Worm (Caenorhabditis elegans) whole organism, young adult: ENCODE data around the gene acp-1.

Source experiments
- B0035.1 ChIP-seq: sonication (generic microtip); optimal IDR thresholded peaks from 2 replicates; lab custom pipeline; 2016; ENCODE audit warnings: missing genetic modification characterization, mild to moderate bottlenecking, missing compliant biosample characterization, missing genotype, missing genetic modification reagents
- B0336.3 ChIP-seq: fragments of 200-800 bp; sonication (Bioruptor generic); IDR thresholded peaks from 2 replicates; pipeline ENCODE4 v1.3.6; 2022; ENCODE audit warnings: missing genetic modification characterization, missing compliant biosample characterization
- F22D6.2 ChIP-seq: sonication (generic microtip); optimal IDR thresholded peaks from 2 replicates; lab custom pipeline; 2016; ENCODE audit warnings: mild to moderate bottlenecking, missing genetic modification characterization, missing compliant biosample characterization
- F37B4.10 ChIP-seq: fragments of 200-800 bp; sonication (Bioruptor generic); IDR thresholded peaks from 2 replicates; pipeline ENCODE4 v1.3.6; 2022; ENCODE audit warnings: missing genetic modification characterization, missing compliant biosample characterization
- F52B5.7 ChIP-seq: sonication (generic microtip); optimal IDR thresholded peaks from 2 replicates; lab custom pipeline; 2016; ENCODE audit warnings: mild to moderate bottlenecking, missing genetic modification characterization, missing compliant biosample characterization
- F55B11.4 ChIP-seq: sonication (generic microtip); optimal IDR thresholded peaks from 2 replicates; lab custom pipeline; 2016; ENCODE audit warnings: missing compliant biosample characterization, missing genetic modification characterization, borderline replicate concordance; ENCODE audit not compliant: insufficient read depth
- T07F8.4 ChIP-seq: sonication (generic microtip); optimal IDR thresholded peaks from 2 replicates; lab custom pipeline; 2016; ENCODE audit warnings: mild to moderate bottlenecking, missing genetic modification characterization, moderate library complexity, missing compliant biosample characterization
- Y67H2A.10 ChIP-seq: fragments of 200-800 bp; sonication (Bioruptor generic); conservative IDR thresholded peaks from 2 replicates; pipeline ENCODE4 v1.3.6; 2022; ENCODE audit warnings: missing genetic modification reagents, missing genetic modification characterization, missing compliant biosample characterization
- aptf-3 ChIP-seq: fragments of 200-800 bp; sonication (Bioruptor generic); IDR thresholded peaks from 2 replicates; pipeline ENCODE4 v1.3.6; 2022; ENCODE audit warnings: missing genetic modification characterization, missing compliant biosample characterization
- attf-3 ChIP-seq: fragments of 200-800 bp; sonication (Bioruptor generic); conservative IDR thresholded peaks from 2 replicates; pipeline ENCODE4 v1.3.6; 2022; ENCODE audit warnings: missing genetic modification reagents, missing genetic modification characterization, missing compliant biosample characterization
- bed-1 ChIP-seq: fragments of 200-800 bp; sonication (Bioruptor generic); IDR thresholded peaks from 2 replicates; pipeline ENCODE4 v1.3.6; 2022; ENCODE audit warnings: missing genetic modification reagents, missing genetic modification characterization, missing compliant biosample characterization
- cebp-1 ChIP-seq, 2 experiments: fragments of 200-800 bp in 1 of 2; sonication (Bioruptor generic) in 1 of 2; sonication (generic microtip) in 1 of 2; IDR thresholded peaks in 1 of 2; optimal IDR thresholded peaks in 1 of 2; 2 replicates each; pipeline versions ENCODE4 v1.3.6 to Lab custom; 2017 to 2022; ENCODE audit warnings: missing compliant biosample characterization in 2 of 2, missing genetic modification characterization in 2 of 2, mild to moderate bottlenecking in 1 of 2, missing genetic modification reagents in 1 of 2, moderate library complexity in 1 of 2
- ceh-91 ChIP-seq: fragments of 200-800 bp; sonication (Bioruptor generic); IDR thresholded peaks from 2 replicates; pipeline ENCODE4 v1.3.6; 2022; ENCODE audit warnings: missing genetic modification reagents, missing genetic modification characterization, missing compliant biosample characterization
- egl-44 ChIP-seq: fragments of 200-800 bp; sonication (Bioruptor generic); IDR thresholded peaks from 2 replicates; pipeline ENCODE4 v1.3.6; 2022; ENCODE audit warnings: missing genetic modification reagents, missing genetic modification characterization, missing compliant biosample characterization
- gei-17 ChIP-seq: fragments of 200-800 bp; sonication (Bioruptor generic); optimal IDR thresholded peaks from 2 replicates; lab custom pipeline; 2018; ENCODE audit warnings: mild to moderate bottlenecking, missing genetic modification characterization, missing compliant biosample characterization
- lin-35 ChIP-seq, 3 experiments: fragments of 150-350 bp in 2 of 3; sonication (generic microtip) in 1 of 3; optimal IDR thresholded peaks; 2 replicates each; lab custom pipeline; 2014 to 2018; ENCODE audit warnings: missing biosample characterization in 3 of 3, missing genetic modification characterization in 3 of 3, missing genetic modification reagents in 3 of 3
- lir-1 ChIP-seq: fragments of 200-800 bp; sonication (Bioruptor generic); conservative IDR thresholded peaks from 2 replicates; pipeline ENCODE4 v1.3.6; 2022; ENCODE audit warnings: missing genetic modification reagents, missing genetic modification characterization, missing compliant biosample characterization
- lsl-1 ChIP-seq: fragments of 200-800 bp; sonication (Bioruptor generic); optimal IDR thresholded peaks from 2 replicates; lab custom pipeline; 2018; ENCODE audit warnings: mild to moderate bottlenecking, missing genetic modification characterization, moderate library complexity, missing compliant biosample characterization
- madf-10 ChIP-seq: sonication (generic microtip); optimal IDR thresholded peaks from 2 replicates; lab custom pipeline; 2016; ENCODE audit warnings: mild to moderate bottlenecking, missing genetic modification characterization, missing compliant biosample characterization
- madf-6 ChIP-seq: fragments of 200-800 bp; sonication (Bioruptor generic); IDR thresholded peaks from 2 replicates; pipeline ENCODE4 v1.3.6; 2022; ENCODE audit warnings: missing genetic modification reagents, missing genetic modification characterization, missing compliant biosample characterization
- madf-8 ChIP-seq: fragments of 200-800 bp; sonication (Bioruptor generic); conservative IDR thresholded peaks from 2 replicates; pipeline ENCODE4 v1.3.6; 2022; ENCODE audit warnings: missing genetic modification reagents, missing genetic modification characterization, missing compliant biosample characterization
- nhr-80 ChIP-seq: sonication (generic microtip); optimal IDR thresholded peaks from 2 replicates; lab custom pipeline; 2016; ENCODE audit warnings: missing genetic modification characterization, missing compliant biosample characterization
- nhr-90 ChIP-seq: sonication (generic microtip); optimal IDR thresholded peaks from 2 replicates; lab custom pipeline; 2016; ENCODE audit warnings: missing genotype, mild to moderate bottlenecking, missing genetic modification characterization, missing compliant biosample characterization
- pha-4 ChIP-seq: fragments of 150-350 bp; sonication (generic microtip); optimal IDR thresholded peaks from 2 replicates; lab custom pipeline; 2014; ENCODE audit warnings: missing biosample characterization, missing genetic modification reagents, missing genetic modification characterization
- repo-1 ChIP-seq: sonication (generic microtip); optimal IDR thresholded peaks from 2 replicates; lab custom pipeline; 2017; ENCODE audit warnings: mild to moderate bottlenecking, missing genetic modification characterization, missing compliant biosample characterization
- sdz-38 ChIP-seq: sonication (generic microtip); optimal IDR thresholded peaks from 2 replicates; lab custom pipeline; 2016; ENCODE audit warnings: missing genotype, missing genetic modification characterization, missing compliant biosample characterization
- tbp1 ChIP-seq: fragments of 200-800 bp; sonication (Bioruptor generic); optimal IDR thresholded peaks from 2 replicates; lab custom pipeline; 2018; ENCODE audit warnings: mild to moderate bottlenecking, missing genetic modification characterization, missing compliant biosample characterization
- unc-62 ChIP-seq: fragments of 150-350 bp; optimal IDR thresholded peaks from 2 replicates; lab custom pipeline; 2014; ENCODE audit warnings: missing biosample characterization, missing genetic modification reagents, missing genetic modification characterization
- xnd-1 ChIP-seq: sonication (generic microtip); optimal IDR thresholded peaks from 2 replicates; lab custom pipeline; 2016; ENCODE audit warnings: missing genotype, missing genetic modification reagents, missing genetic modification characterization, missing compliant biosample characterization
- zim-3 ChIP-seq: sonication (generic microtip); optimal IDR thresholded peaks from 2 replicates; lab custom pipeline; 2017; ENCODE audit warnings: mild to moderate bottlenecking, missing genetic modification characterization, moderate library complexity, missing compliant biosample characterization
- ztf-22 ChIP-seq: fragments of 200-800 bp; sonication (Bioruptor generic); optimal IDR thresholded peaks from 2 replicates; lab custom pipeline; 2018; ENCODE audit warnings: mild to moderate bottlenecking, missing genetic modification characterization, moderate library complexity, missing compliant biosample characterization
- ztf-28 ChIP-seq: fragments of 200-800 bp; sonication (Bioruptor generic); IDR thresholded peaks from 2 replicates; pipeline ENCODE4 v1.3.6; 2022; ENCODE audit warnings: missing genetic modification reagents, missing genetic modification characterization, missing compliant biosample characterization
- ztf-6 ChIP-seq: fragments of 200-800 bp; sonication (Bioruptor generic); IDR thresholded peaks from 2 replicates; pipeline ENCODE4 v1.3.6; 2022; ENCODE audit warnings: missing genetic modification reagents, missing genetic modification characterization, missing compliant biosample characterization

acp-1 gene

DNA sequence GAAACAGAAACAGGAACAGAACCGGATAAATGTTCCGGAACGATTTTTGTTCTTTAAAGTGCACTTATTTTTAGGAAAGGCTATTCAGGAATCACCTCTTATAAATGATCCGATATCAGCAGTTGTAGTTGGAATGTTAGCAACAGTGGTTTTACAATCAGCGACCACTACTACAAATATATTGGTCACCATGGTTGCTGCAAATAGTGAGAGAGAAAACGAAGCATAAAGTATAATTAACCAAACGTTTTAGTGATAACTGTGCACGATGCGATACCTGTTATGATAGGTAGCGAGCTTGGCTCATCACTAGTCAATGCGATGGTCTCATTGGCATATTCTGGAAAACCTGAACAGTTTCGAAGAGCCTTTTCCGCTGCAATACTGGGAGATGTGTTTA is 15.8 kb downstream of the acp-1 start:
- TF ChIP-seq aptf-3 (GFP tag; lab: Robert Waterston, UW) (no peak), repo-1 (tag; lab: Kevin White, UChicago) (no peak), lin-35 (GFP tag; optimal IDR thresholded peaks at IDR 0.05; lab: Kevin White, UChicago) (no peak), ztf-22 (GFP tag; lab: Kevin White, UChicago) (no peak), nhr-90 (tag; lab: Kevin White, UChicago) (no peak), bed-1 (GFP tag; lab: Robert Waterston, UW) (no peak), zim-3 (no peak), madf-6 (GFP tag; lab: Robert Waterston, UW) (no peak), lsl-1 (GFP tag; lab: Kevin White, UChicago) (no peak), ztf-28 (GFP tag; lab: Robert Waterston, UW) (no peak)
- TF ChIP-seq, all 124 proteins: peak for 0

DNA sequence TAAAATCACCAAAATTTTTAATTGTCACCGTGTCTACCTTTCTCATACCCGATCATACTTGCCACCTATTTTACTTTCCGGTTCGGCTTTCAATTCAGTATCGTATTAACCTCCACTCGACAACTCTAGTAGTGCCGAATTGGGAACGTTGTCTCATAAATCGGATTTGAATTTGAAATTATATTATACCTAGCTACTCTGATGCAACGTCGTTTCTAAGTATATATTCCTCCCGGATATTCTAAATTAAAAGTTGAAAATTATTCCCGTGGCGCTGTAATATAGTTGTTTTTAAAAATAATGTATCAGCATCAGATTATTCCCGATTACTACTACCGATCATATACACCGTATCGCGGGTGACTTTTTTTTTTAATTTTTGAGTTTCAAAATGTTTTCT is 16.6 kb downstream of the acp-1 start, which contains the start of gene ZK563.2:
Gene ZK563.2, plus strand, starts transcription at position 301 of the 400 bp plus-strand sequence.
- TF ChIP-seq ztf-28 (GFP tag; lab: Robert Waterston, UW) (no peak), Y67H2A.10 (no peak), madf-8 (GFP tag; lab: Robert Waterston, UW) (no peak), ceh-91 (GFP tag; lab: Robert Waterston, UW) (no peak), sdz-38 (tag; lab: Kevin White, UChicago) (no peak), bed-1 (GFP tag; lab: Robert Waterston, UW) (no peak), F37B4.10 (GFP tag; lab: Robert Waterston, UW) (no peak), repo-1 (tag; lab: Kevin White, UChicago) (no peak), lir-1 (GFP tag; lab: Robert Waterston, UW) (no peak), T07F8.4 (tag; lab: Kevin White, UChicago) (no peak), attf-3 (no peak), F52B5.7 (tag; lab: Kevin White, UChicago) (no peak)

DNA sequence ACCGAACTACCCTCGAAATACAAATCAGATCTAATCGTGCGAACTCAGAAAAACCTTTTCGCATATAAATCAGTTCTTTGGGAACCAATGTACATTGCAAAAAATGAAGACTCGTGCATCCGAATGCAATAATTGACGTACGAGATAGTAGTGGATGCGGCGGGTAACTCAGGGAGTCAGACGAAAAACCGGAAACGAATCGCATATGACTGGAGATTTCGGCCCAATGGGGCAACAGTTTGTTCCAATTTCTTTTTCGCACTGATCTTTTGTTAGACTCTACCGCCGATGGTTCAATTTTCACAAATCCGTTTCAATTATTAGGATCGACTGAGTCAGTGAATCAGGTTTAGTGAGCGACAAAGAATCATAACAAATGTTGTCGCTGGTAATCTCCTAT is 18.5 kb downstream of the acp-1 start:
- TF ChIP-seq bed-1 (GFP tag; lab: Robert Waterston, UW) (0 out of 2 replicates have a peak, but pooled peaks have one; percentile 40), egl-44 (GFP tag; lab: Robert Waterston, UW) (no peak), B0336.3 (GFP tag; lab: Robert Waterston, UW) (no peak)

DNA sequence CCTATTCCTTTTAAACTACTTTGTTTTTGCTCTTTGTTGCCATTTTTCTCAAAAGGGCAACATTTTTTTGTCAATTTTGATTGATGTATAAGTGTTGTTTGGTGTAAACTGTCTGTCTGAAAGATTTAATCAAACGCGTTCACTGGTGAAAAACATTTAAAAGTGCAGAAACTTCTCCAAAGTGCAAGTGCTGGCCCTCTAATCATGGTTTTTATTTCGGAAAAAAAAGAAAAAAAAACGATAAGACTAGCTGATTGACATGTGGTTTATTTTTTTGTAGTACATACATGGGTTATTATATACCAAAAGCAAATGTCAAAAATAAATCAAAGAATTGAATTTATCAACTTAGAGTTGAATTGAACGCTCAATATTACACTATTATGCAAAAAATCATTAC is 22.9 kb downstream of the acp-1 start, which contains the start of gene dhs-26:
Gene dhs-26, minus strand, starts transcription at position 116 of the 400 bp plus-strand sequence.
- TF ChIP-seq unc-62 (peak; percentile 21), gei-17 (GFP tag; lab: Kevin White, UChicago) (no peak), nhr-80 (tag; lab: Kevin White, UChicago) (peak; percentile 82)

DNA sequence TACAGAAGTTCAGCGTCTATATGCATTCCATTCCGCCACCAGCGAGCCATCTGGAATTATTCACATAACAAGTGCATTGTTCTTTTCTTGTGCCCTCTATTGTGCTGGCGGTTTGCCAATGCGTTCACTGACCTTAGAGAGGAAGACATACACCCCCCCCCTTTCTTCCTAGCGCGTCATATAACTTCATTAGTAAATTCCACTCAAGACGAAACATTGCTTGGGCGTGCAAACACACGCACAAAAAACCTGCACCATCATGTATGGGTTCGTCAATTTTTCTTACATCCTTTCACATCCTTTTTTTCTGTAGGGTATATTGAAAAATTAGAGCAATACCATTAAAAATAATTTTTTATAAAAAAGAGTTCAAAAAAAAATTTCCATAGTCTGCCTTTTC is 33.7 kb downstream of the acp-1 start, which contains the start of gene ZK816.1:
Gene ZK816.1, plus strand, starts transcription at position 187 of the 400 bp plus-strand sequence.
- TF ChIP-seq B0336.3 (GFP tag; lab: Robert Waterston, UW) (no peak), sdz-38 (tag; lab: Kevin White, UChicago) (no peak), xnd-1 (tag; lab: Kevin White, UChicago) (no peak), pha-4 (no peak), ztf-6 (GFP tag; lab: Robert Waterston, UW) (no peak), cebp-1 (GFP tag; IDR thresholded peaks at IDR 0.05; lab: Robert Waterston, UW) (no peak), cebp-1 (tag; optimal IDR thresholded peaks at IDR 0.05; lab: Kevin White, UChicago) (no peak), gei-17 (GFP tag; lab: Kevin White, UChicago) (no peak), B0035.1 (tag; lab: Kevin White, UChicago) (no peak), madf-10 (tag; lab: Kevin White, UChicago) (no peak), unc-62 (no peak), F22D6.2 (tag; lab: Kevin White, UChicago) (no peak), tbp1 (GFP tag; lab: Kevin White, UChicago) (no peak), F55B11.4 (no peak)
- TF ChIP-seq, all 124 proteins: peak for 0
